Worm (Caenorhabditis elegans) whole organism, L1 larva: ENCODE data around the gene F14H3.5.

ENCODE experiments used
- blmp-1 ChIP-seq: fragments of 150-350 bp; optimal IDR thresholded peaks from 2 replicates; lab custom pipeline; 2014; ENCODE audit warnings: missing biosample characterization, missing genetic modification characterization
- ceh-63 ChIP-seq: fragments of 200-800 bp; sonication (Bioruptor generic); optimal IDR thresholded peaks from 2 replicates; lab custom pipeline; 2018; ENCODE audit warnings: mild to moderate bottlenecking, missing genetic modification characterization, missing compliant biosample characterization
- ceh-82 ChIP-seq, 3 experiments: fragments of 150-350 bp in 1 of 3; sonication (generic microtip) in 2 of 3; optimal IDR thresholded peaks; 2 replicates each; lab custom pipeline; 2014 to 2017; ENCODE audit warnings: missing biosample characterization in 3 of 3, missing genetic modification characterization in 3 of 3
- ceh-88 ChIP-seq: fragments of 200-800 bp; sonication (Bioruptor generic); IDR thresholded peaks from 2 replicates; pipeline ENCODE4 v1.3.6; 2022; ENCODE audit warnings: missing genetic modification characterization, missing compliant biosample characterization
- ceh-90 ChIP-seq: sonication (generic microtip); optimal IDR thresholded peaks from 2 replicates; lab custom pipeline; 2016; ENCODE audit warnings: missing genetic modification characterization, missing compliant biosample characterization
- ces-1 ChIP-seq: fragments of 150-350 bp; optimal IDR thresholded peaks from 2 replicates; lab custom pipeline; 2014; ENCODE audit warnings: missing biosample characterization, missing genetic modification reagents, missing genetic modification characterization
- efl-3 ChIP-seq: fragments of 200-800 bp; sonication (Bioruptor generic); optimal IDR thresholded peaks from 2 replicates; lab custom pipeline; 2018; ENCODE audit warnings: mild to moderate bottlenecking, missing genetic modification characterization, missing compliant biosample characterization
- elt-2 ChIP-seq: sonication (generic microtip); optimal IDR thresholded peaks from 2 replicates; lab custom pipeline; 2016; ENCODE audit warnings: missing genetic modification characterization, mild to moderate bottlenecking, inconsistent platforms, missing compliant biosample characterization, missing genetic modification reagents
- fkh-4 ChIP-seq: sonication (generic microtip); optimal IDR thresholded peaks from 2 replicates; lab custom pipeline; 2016; ENCODE audit warnings: missing compliant biosample characterization, missing genetic modification characterization, borderline replicate concordance
- grh-1 ChIP-seq: fragments of 200-800 bp; sonication (Bioruptor generic); IDR thresholded peaks from 2 replicates; pipeline ENCODE4 v1.3.6; 2022; ENCODE audit warnings: missing genetic modification reagents, missing genetic modification characterization, missing compliant biosample characterization
- hlh-17 ChIP-seq: fragments of 200-800 bp; sonication (Bioruptor generic); optimal IDR thresholded peaks from 2 replicates; lab custom pipeline; 2018; ENCODE audit warnings: missing genetic modification characterization, mild to moderate bottlenecking, missing compliant biosample characterization, moderate library complexity, borderline replicate concordance
- hlh-4 ChIP-seq: sonication (generic microtip); optimal IDR thresholded peaks from 2 replicates; lab custom pipeline; 2016; ENCODE audit warnings: mild to moderate bottlenecking, missing genetic modification characterization, missing compliant biosample characterization
- isw-1 ChIP-seq: fragments of 200-800 bp; sonication (Bioruptor generic); IDR thresholded peaks from 2 replicates; pipeline ENCODE4 v1.3.6; 2022; ENCODE audit warnings: missing genetic modification characterization, missing compliant biosample characterization
- lin-13 ChIP-seq: fragments of 150-350 bp; optimal IDR thresholded peaks from 2 replicates; lab custom pipeline; 2014; ENCODE audit warnings: missing biosample characterization, missing genetic modification reagents, missing genetic modification characterization
- lin-39 ChIP-seq: fragments of 150-350 bp; optimal IDR thresholded peaks from 2 replicates; lab custom pipeline; 2014; ENCODE audit warnings: missing biosample characterization, missing genetic modification reagents, missing genetic modification characterization
- lsy-2 ChIP-seq, 2 experiments: fragments of 150-350 bp; optimal IDR thresholded peaks; 2 replicates each; lab custom pipeline; 2014; ENCODE audit warnings: missing biosample characterization in 2 of 2, missing genetic modification characterization in 2 of 2
- mab-9 ChIP-seq: fragments of 200-800 bp; sonication (Bioruptor generic); IDR thresholded peaks from 2 replicates; pipeline ENCODE4 v1.3.6; 2022; ENCODE audit warnings: missing genetic modification reagents, missing genetic modification characterization, missing compliant biosample characterization
- mdl-1 ChIP-seq, 2 experiments: fragments of 150-350 bp; optimal IDR thresholded peaks; 2 replicates each; lab custom pipeline; 2014 to 2017; ENCODE audit warnings: missing biosample characterization in 2 of 2, missing genetic modification characterization in 2 of 2, inconsistent platforms in 1 of 2
- nhr-11 ChIP-seq: fragments of 150-350 bp; optimal IDR thresholded peaks from 2 replicates; lab custom pipeline; 2014; ENCODE audit warnings: missing biosample characterization, missing genetic modification characterization
- nhr-47 ChIP-seq: sonication (generic microtip); optimal IDR thresholded peaks from 2 replicates; lab custom pipeline; 2016; ENCODE audit warnings: mild to moderate bottlenecking, missing genetic modification characterization, moderate library complexity, missing compliant biosample characterization
- nhr-71 ChIP-seq: sonication (generic microtip); optimal IDR thresholded peaks from 2 replicates; lab custom pipeline; 2016; ENCODE audit warnings: mild to moderate bottlenecking, missing genetic modification characterization, moderate library complexity, missing compliant biosample characterization
- nhr-76 ChIP-seq: sonication (generic microtip); optimal IDR thresholded peaks from 2 replicates; lab custom pipeline; 2017; ENCODE audit warnings: missing biosample characterization, missing genetic modification characterization
- nhr-85 ChIP-seq: sonication (generic microtip); peaks from one replicate; lab custom pipeline; 2016; ENCODE audit warnings: missing genetic modification characterization, inconsistent platforms, missing compliant biosample characterization
- nhr-90 ChIP-seq: sonication (generic microtip); optimal IDR thresholded peaks from 2 replicates; lab custom pipeline; 2016; ENCODE audit warnings: mild to moderate bottlenecking, missing genetic modification characterization, missing compliant biosample characterization; ENCODE audit not compliant: poor library complexity
- pag-3 ChIP-seq: sonication (generic microtip); optimal IDR thresholded peaks from 2 replicates; lab custom pipeline; 2017; ENCODE audit warnings: missing genetic modification characterization, mild to moderate bottlenecking, missing compliant biosample characterization, antibody characterized with exemption, borderline replicate concordance; ENCODE audit not compliant: insufficient read depth
- pax-3 ChIP-seq: fragments of 200-800 bp; sonication (Bioruptor generic); optimal IDR thresholded peaks from 2 replicates; lab custom pipeline; 2018; ENCODE audit warnings: mild to moderate bottlenecking, missing genetic modification characterization, moderate library complexity, missing compliant biosample characterization
- rnt-1 ChIP-seq: sonication (generic microtip); optimal IDR thresholded peaks from 2 replicates; lab custom pipeline; 2016; ENCODE audit warnings: mild to moderate bottlenecking, missing genetic modification characterization, moderate library complexity, missing compliant biosample characterization
- snpc-4 ChIP-seq: fragments of 150-350 bp; optimal IDR thresholded peaks from 2 replicates; lab custom pipeline; 2014; ENCODE audit warnings: missing biosample characterization, missing genetic modification characterization
- sox-4 ChIP-seq: sonication (generic microtip); optimal IDR thresholded peaks from 2 replicates; lab custom pipeline; 2016; ENCODE audit warnings: missing genetic modification characterization, missing compliant biosample characterization
- sptf-1 ChIP-seq: fragments of 150-350 bp; optimal IDR thresholded peaks from 2 replicates; lab custom pipeline; 2014; ENCODE audit warnings: missing biosample characterization, missing genetic modification characterization
- tbx-2 ChIP-seq: sonication (generic microtip); optimal IDR thresholded peaks from 2 replicates; lab custom pipeline; 2016; ENCODE audit warnings: missing genetic modification characterization, missing compliant biosample characterization
- unc-62 ChIP-seq: fragments of 150-350 bp; optimal IDR thresholded peaks from 2 replicates; lab custom pipeline; 2014; ENCODE audit warnings: missing biosample characterization, missing genetic modification reagents, missing genetic modification characterization
- unc-98 ChIP-seq: fragments of 200-800 bp; sonication (Bioruptor generic); IDR thresholded peaks from 2 replicates; pipeline ENCODE4 v1.3.6; 2022; ENCODE audit warnings: missing genetic modification characterization, missing compliant biosample characterization
- vab-15 ChIP-seq: sonication (generic microtip); optimal IDR thresholded peaks from 2 replicates; lab custom pipeline; 2017; ENCODE audit warnings: missing genotype, mild to moderate bottlenecking, missing genetic modification characterization, missing compliant biosample characterization
- xbp-1 ChIP-seq: sonication (generic microtip); optimal IDR thresholded peaks from 2 replicates; lab custom pipeline; 2016; ENCODE audit warnings: missing genetic modification characterization, missing compliant biosample characterization
- ztf-11 ChIP-seq, 2 experiments: sonication (generic microtip); optimal IDR thresholded peaks; 2 replicates each; lab custom pipeline; 2016 to 2017; ENCODE audit warnings: missing genetic modification characterization in 2 of 2, missing biosample characterization in 1 of 2, missing compliant biosample characterization in 1 of 2
- ztf-4 ChIP-seq: fragments of 150-350 bp; optimal IDR thresholded peaks from 2 replicates; lab custom pipeline; 2014; ENCODE audit warnings: missing biosample characterization, missing genetic modification characterization

The F14H3.5 gene

DNA sequence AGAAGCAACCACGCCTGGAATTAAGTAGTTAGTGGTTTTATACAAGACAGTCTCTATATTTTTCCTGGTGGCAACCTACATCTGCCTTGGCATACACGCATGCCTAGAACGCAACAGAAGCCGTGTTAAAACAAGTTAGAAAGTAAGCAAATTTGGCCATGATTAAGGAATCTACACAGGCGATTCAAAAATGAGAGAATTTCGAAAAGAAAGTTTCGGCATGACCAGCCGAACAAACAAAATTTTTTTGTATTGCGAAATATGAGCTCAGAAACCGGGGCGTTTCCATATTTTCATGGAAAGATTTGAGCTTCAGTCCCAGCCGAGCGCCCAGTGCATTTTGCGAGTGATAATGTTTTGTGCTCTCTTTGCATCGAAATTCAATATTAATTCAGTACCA, 3.3 kb upstream of the F14H3.5 start, which contains the start of gene F14H3.15:
Gene F14H3.15 (minus strand): TSS at position 101 of the 400 bp plus-strand sequence.
- no peak for TF ChIP-seq ceh-90 (tag; lab: Kevin White, UChicago)
- no peak for TF ChIP-seq lin-13 (GFP tag; lab: Kevin White, UChicago)
- TF ChIP-seq grh-1: no peak
- no peak for TF ChIP-seq nhr-71
- no peak for TF ChIP-seq ztf-11 (tag; optimal IDR thresholded peaks at IDR 0.05; lab: Kevin White, UChicago)
- TF ChIP-seq ceh-63 (GFP tag; lab: Kevin White, UChicago): no peak

DNA sequence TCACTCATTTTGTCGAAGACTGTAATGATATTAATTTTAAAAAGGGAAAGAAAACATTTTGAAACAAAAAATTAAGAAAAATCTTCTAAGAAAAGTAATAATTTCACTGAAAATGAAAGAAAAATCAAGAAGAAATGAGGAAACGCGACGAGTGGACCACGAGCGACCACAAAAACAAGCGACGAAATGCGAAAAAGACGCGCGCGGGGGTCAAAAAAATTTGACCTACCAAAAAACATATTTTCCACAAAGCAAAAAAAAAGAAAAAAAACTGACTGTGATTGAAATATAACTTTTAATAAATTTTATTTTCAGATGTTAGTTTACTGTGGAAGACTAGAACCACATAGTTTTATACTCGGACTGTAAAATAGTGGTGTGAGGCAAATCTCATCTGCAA, 2.0 kb upstream of the F14H3.5 start, which contains the start of gene F14H3.6:
Gene F14H3.6 (minus strand): TSS at position 22 of the 400 bp plus-strand sequence.
- TF ChIP-seq sptf-1 (tag; lab: Kevin White, UChicago) (no peak), blmp-1 (no peak), pag-3 (tag; lab: Kevin White, UChicago) (no peak), pax-3 (tag; lab: Kevin White, UChicago) (no peak), ceh-88 (no peak), snpc-4 (no peak), unc-62 (GFP tag; lab: Kevin White, UChicago) (no peak), ceh-82 (tag; optimal IDR thresholded peaks at IDR 0.05; lab: Kevin White, UChicago) (no peak), nhr-85 (tag; lab: Kevin White, UChicago) (no peak), hlh-17 (GFP tag; lab: Kevin White, UChicago) (no peak)

DNA sequence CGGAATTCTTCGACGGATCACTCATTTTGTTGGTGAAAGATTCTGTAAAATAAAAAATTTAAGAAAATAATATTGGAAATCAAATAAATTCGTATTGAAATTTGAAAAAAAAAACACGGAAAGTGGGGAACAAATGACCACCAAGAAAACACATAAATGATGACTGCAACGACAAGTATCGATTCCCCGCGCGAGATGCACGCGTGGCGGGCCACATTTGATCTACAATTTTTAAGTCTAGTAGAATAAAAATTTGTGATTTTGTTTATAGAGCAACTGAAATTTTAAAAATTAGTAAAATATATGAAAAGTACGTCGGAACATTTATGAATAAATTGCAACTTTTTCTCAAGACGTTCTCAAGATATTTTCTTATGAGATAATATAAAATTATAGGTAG, 1.8 kb downstream of the F14H3.5 start, which contains the start of gene F14H3.4:
Gene F14H3.4 (minus strand): TSS at position 42 of the 400 bp plus-strand sequence.
- TF ChIP-seq pax-3 (tag; lab: Kevin White, UChicago): no peak
- TF ChIP-seq hlh-4 (tag; lab: Kevin White, UChicago): no peak
- no peak for TF ChIP-seq efl-3 (GFP tag; lab: Kevin White, UChicago)
- TF ChIP-seq vab-15: no peak
- no peak for TF ChIP-seq mdl-1 (tag; optimal IDR thresholded peaks at IDR 0.05; lab: Kevin White, UChicago)
- TF ChIP-seq lin-39: no peak
- TF ChIP-seq nhr-47 (tag; lab: Kevin White, UChicago): no peak
- no peak for TF ChIP-seq fkh-4 (tag; lab: Kevin White, UChicago)
- TF ChIP-seq pag-3 (tag; lab: Kevin White, UChicago): no peak
- no peak for TF ChIP-seq sox-4 (tag; lab: Kevin White, UChicago)
- TF ChIP-seq xbp-1 (tag; lab: Kevin White, UChicago): no peak
- no peak for TF ChIP-seq unc-98 (GFP tag; lab: Robert Waterston, UW)
- TF ChIP-seq nhr-11 (tag; lab: Kevin White, UChicago): no peak
- no peak for TF ChIP-seq tbx-2 (tag; lab: Kevin White, UChicago)

DNA sequence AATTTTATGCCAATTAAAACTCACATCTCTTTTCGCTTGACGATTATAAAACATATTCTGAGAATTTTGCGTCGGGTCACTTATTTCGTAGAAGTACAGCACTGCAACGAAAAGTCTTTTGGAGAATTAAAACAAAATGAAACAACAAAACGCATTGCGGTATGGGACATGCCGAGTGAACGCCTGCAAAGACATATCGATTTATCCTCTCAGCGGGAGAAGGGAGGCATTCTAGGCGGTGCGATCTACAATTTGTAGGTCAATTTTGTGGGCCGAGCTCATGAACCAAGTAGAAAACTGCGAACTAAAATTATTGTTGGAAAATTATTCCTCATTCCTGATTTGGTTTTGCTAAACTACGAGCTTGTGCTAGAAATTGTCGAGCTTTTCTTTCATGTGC, 3.5 kb downstream of the F14H3.5 start, which contains the start of gene F14H3.3:
Gene F14H3.3 (minus strand): TSS at position 101 of the 400 bp plus-strand sequence.
- TF ChIP-seq ces-1 (GFP tag; lab: Kevin White, UChicago): no peak
- no peak for TF ChIP-seq lsy-2 (tag; optimal IDR thresholded peaks at IDR 0.05; lab: Kevin White, UChicago)
- no peak for TF ChIP-seq vab-15
- TF ChIP-seq isw-1 (GFP tag; lab: Robert Waterston, UW): no peak
- no peak for TF ChIP-seq mab-9
- no peak for TF ChIP-seq ztf-4 (tag; lab: Kevin White, UChicago)
- TF ChIP-seq nhr-76 (tag; lab: Kevin White, UChicago): no peak

DNA sequence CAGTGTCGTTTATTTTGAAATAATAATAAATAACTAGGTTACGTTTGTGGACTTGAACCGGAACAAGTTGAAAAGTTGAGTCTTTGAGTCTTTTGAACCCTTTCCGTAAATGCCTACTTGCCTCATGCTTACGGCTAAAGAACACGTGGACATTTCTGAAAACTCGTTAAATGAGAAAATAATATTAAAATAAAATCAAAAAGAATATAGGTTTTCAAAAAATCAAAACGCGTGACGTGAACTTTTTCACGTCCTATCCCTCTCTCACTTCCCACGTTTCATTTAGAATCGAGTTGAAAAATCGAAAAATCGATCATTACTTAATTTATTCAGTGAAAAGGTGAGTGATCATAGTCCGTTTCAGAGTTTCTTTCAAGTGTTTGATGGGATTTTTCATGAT, 7.7 kb downstream of the F14H3.5 start, which contains the start of gene best-12:
Gene best-12 (plus strand): TSS at position 301 of the 400 bp plus-strand sequence.
- TF ChIP-seq hlh-17 (GFP tag; lab: Kevin White, UChicago): no peak
- TF ChIP-seq elt-2 (tag; lab: Kevin White, UChicago): no peak
- no peak for TF ChIP-seq ces-1 (GFP tag; lab: Kevin White, UChicago)
- no peak for TF ChIP-seq rnt-1 (tag; lab: Kevin White, UChicago)
- no peak for TF ChIP-seq nhr-90 (tag; lab: Kevin White, UChicago)
